Worm (Caenorhabditis elegans) whole organism, young adult: ENCODE data around the gene pigx-1.

Experiments used
- B0336.3 ChIP-seq: fragments of 200-800 bp; sonication (Bioruptor generic); IDR thresholded peaks from 2 replicates; pipeline ENCODE4 v1.3.6; 2022; ENCODE audit warnings: missing genetic modification characterization, missing compliant biosample characterization
- F55B11.4 ChIP-seq: sonication (generic microtip); optimal IDR thresholded peaks from 2 replicates; lab custom pipeline; 2016; ENCODE audit warnings: missing compliant biosample characterization, missing genetic modification characterization, borderline replicate concordance; ENCODE audit not compliant: insufficient read depth
- dox-1 ChIP-seq: fragments of 200-800 bp; sonication (Bioruptor generic); IDR thresholded peaks from 2 replicates; pipeline ENCODE4 v1.3.6; 2022; ENCODE audit warnings: missing genetic modification reagents, missing genetic modification characterization, missing compliant biosample characterization
- dpl-1 ChIP-seq: fragments of 150-350 bp; optimal IDR thresholded peaks from 2 replicates; lab custom pipeline; 2014; ENCODE audit warnings: missing biosample characterization, missing genetic modification reagents, missing genetic modification characterization
- egl-18 ChIP-seq: fragments of 200-800 bp; sonication (Bioruptor generic); IDR thresholded peaks from 2 replicates; pipeline ENCODE4 v1.3.6; 2022; ENCODE audit warnings: missing genetic modification reagents, missing genetic modification characterization, missing compliant biosample characterization
- hlh-12 ChIP-seq: sonication (generic microtip); optimal IDR thresholded peaks from 2 replicates; lab custom pipeline; 2016; ENCODE audit warnings: missing genetic modification characterization, missing compliant biosample characterization
- let-526 ChIP-seq: fragments of 200-800 bp; sonication (Bioruptor generic); IDR thresholded peaks from 2 replicates; pipeline ENCODE4 v1.3.6; 2022; ENCODE audit warnings: missing genetic modification reagents, missing genetic modification characterization, missing compliant biosample characterization
- lin-40 ChIP-seq: sonication (generic microtip); optimal IDR thresholded peaks from 2 replicates; lab custom pipeline; 2016; ENCODE audit warnings: missing genetic modification characterization, mild to moderate bottlenecking, missing compliant biosample characterization, missing genotype, missing genetic modification reagents
- rcor-1 ChIP-seq: fragments of 200-800 bp; sonication (Bioruptor generic); IDR thresholded peaks from 2 replicates; pipeline ENCODE4 v1.3.6; 2022; ENCODE audit warnings: missing genetic modification reagents, missing genetic modification characterization, missing compliant biosample characterization
- sptf-2 ChIP-seq: fragments of 200-800 bp; sonication (Bioruptor generic); optimal IDR thresholded peaks from 2 replicates; lab custom pipeline; 2018; ENCODE audit warnings: mild to moderate bottlenecking, missing genetic modification characterization, missing compliant biosample characterization

- TF ChIP-seq let-526 (GFP tag; lab: Robert Waterston, UW) (no peak), lin-40 (tag; lab: Kevin White, UChicago) (no peak), dox-1 (GFP tag; lab: Robert Waterston, UW) (no peak), sptf-2 (GFP tag; lab: Kevin White, UChicago) (no peak), F55B11.4 (tag; lab: Kevin White, UChicago) (no peak), hlh-12 (tag; lab: Kevin White, UChicago) (no peak), rcor-1 (GFP tag; lab: Robert Waterston, UW) (no peak), egl-18 (GFP tag; lab: Robert Waterston, UW) (no peak), B0336.3 (GFP tag; lab: Robert Waterston, UW) (no peak), dpl-1 (no peak)
These were observed 22.5 kb upstream of the pigx-1 start, which contains the start of gene C05D9.7 for ce11 chrX:1119305-1119704.
